Worm (Caenorhabditis elegans): ENCODE results near the gene Y41C4A.9.

The Y41C4A.9 gene

DNA sequence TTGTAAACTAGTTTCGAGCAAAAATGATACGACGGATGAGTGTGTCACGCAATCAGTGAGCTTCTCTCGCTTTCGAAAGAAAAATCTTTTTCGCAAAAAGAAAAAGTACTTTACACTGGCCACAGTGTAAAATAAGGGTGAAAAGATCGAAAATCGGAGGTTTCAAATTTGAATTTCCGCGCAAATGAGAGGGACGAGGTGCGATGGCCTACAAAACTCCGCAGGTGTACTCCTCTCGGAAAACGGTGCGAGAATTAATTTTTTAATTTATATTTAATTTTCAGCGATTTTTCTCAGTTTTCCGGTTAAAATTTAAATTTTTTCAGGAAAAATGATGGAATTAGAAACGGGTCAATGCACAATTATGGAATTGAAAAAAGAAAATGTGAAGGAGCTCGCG is 28.3 kb upstream of the Y41C4A.9 start, which contains the start of gene mrt-2 (continued):
- TF ChIP-seq egl-13 (tag; optimal IDR thresholded peaks at IDR 0.05) (peak; percentile 97), rnt-1 (tag; optimal IDR thresholded peaks at IDR 0.05) (no peak), nhr-19 (GFP tag; conservative IDR thresholded peaks at IDR 0.05) (peak; percentile 90), hlh-17 (GFP tag; optimal IDR thresholded peaks at IDR 0.05; ENCODE audit: borderline replicate concordance) (no peak), ceh-88 (GFP tag; IDR thresholded peaks at IDR 0.05) (peak; percentile 71; the same call in 1 of the 2 replicates), fkh-4 (tag; optimal IDR thresholded peaks at IDR 0.05; ENCODE audit: borderline replicate concordance) (peak; percentile 98), efl-3 (GFP tag; optimal IDR thresholded peaks at IDR 0.05) (peak; percentile 19), aha-1 (tag; optimal IDR thresholded peaks at IDR 0.05) (no peak), mef-2 (tag; optimal IDR thresholded peaks at IDR 0.05) (no peak), skn-1 (tag; optimal IDR thresholded peaks at IDR 0.05) (peak; percentile 78), ceh-8 (GFP tag; optimal IDR thresholded peaks at IDR 0.05) (peak; percentile 54), pag-3 (tag; optimal IDR thresholded peaks at IDR 0.05; ENCODE audit: borderline replicate concordance, insufficient read depth) (no peak), tlp-1 (tag; optimal IDR thresholded peaks at IDR 0.05) (no peak), fkh-10 (GFP tag; optimal IDR thresholded peaks at IDR 0.05) (peak; percentile 23), nhr-76 (tag; optimal IDR thresholded peaks at IDR 0.05) (no peak), lin-15B (tag; optimal IDR thresholded peaks at IDR 0.05) (peak; percentile 20), C04F5.9 (tag; optimal IDR thresholded peaks at IDR 0.05) (peak; percentile 91), unc-62 (GFP tag; optimal IDR thresholded peaks at IDR 0.05) (no peak), unc-98 (GFP tag; IDR thresholded peaks at IDR 0.05) (peak; percentile 90), C16A3.4 (tag; optimal IDR thresholded peaks at IDR 0.05) (peak; percentile 68), unc-130 (tag; optimal IDR thresholded peaks at IDR 0.05) (peak; percentile 76), lsy-2 (tag; optimal IDR thresholded peaks at IDR 0.05) (peak; percentile 86 to 88), nhr-90 (tag; optimal IDR thresholded peaks at IDR 0.05; ENCODE audit: poor library complexity) (peak; percentile 97), isw-1 (GFP tag; IDR thresholded peaks at IDR 0.05) (peak; percentile 78), nhr-237 (tag; optimal IDR thresholded peaks at IDR 0.05) (no peak), nhr-20 (tag; optimal IDR thresholded peaks at IDR 0.05) (peak; percentile 92), ztf-11 (tag; optimal IDR thresholded peaks at IDR 0.05) (peak in 1 of 2 experiments; percentile 95), blmp-1 (tag; optimal IDR thresholded peaks at IDR 0.05) (peak; percentile 69), elt-3 (tag; optimal IDR thresholded peaks at IDR 0.05) (peak in 2 of 6 experiments; percentile 46 to 60), fos-1 (tag; optimal IDR thresholded peaks at IDR 0.05) (peak; percentile 48), snu-23 (GFP tag; optimal IDR thresholded peaks at IDR 0.05) (peak; percentile 89), sptf-1 (tag; optimal IDR thresholded peaks at IDR 0.05) (no peak), fkh-8 (tag; optimal IDR thresholded peaks at IDR 0.05) (peak; percentile 80), nhr-12 (tag; optimal IDR thresholded peaks at IDR 0.05) (no peak), lin-14 (GFP tag; optimal IDR thresholded peaks at IDR 0.05) (no peak), dpl-1 (GFP tag; optimal IDR thresholded peaks at IDR 0.05) (peak; percentile 94 to 96 (median 96)), xbp-1 (tag; optimal IDR thresholded peaks at IDR 0.05) (peak; percentile 88), irx-1 (tag; optimal IDR thresholded peaks at IDR 0.05) (peak; percentile 96), swsn-7 (tag; optimal IDR thresholded peaks at IDR 0.05) (peak; percentile 84), mep-1 (tag; optimal IDR thresholded peaks at IDR 0.05) (peak; percentile 79), nhr-47 (tag; optimal IDR thresholded peaks at IDR 0.05) (peak; percentile 95), hlh-4 (tag; optimal IDR thresholded peaks at IDR 0.05) (peak; percentile 60), efl-1 (optimal IDR thresholded peaks at IDR 0.05) (peak; percentile 95 to 97), efl-1 (GFP tag; optimal IDR thresholded peaks at IDR 0.05 in 1 of 2) (peak; percentile 97 to 100), nhr-85 (tag) (peak; percentile 97), mdl-1 (tag; optimal IDR thresholded peaks at IDR 0.05) (peak in 1 of 2 experiments; percentile 58), unc-30 (tag; optimal IDR thresholded peaks at IDR 0.05) (no peak), lir-3 (tag; optimal IDR thresholded peaks at IDR 0.05; ENCODE audit: poor library complexity) (no peak), C34B4.2 (tag; optimal IDR thresholded peaks at IDR 0.05) (peak; percentile 49)
